Worm (Caenorhabditis elegans): ENCODE measurements around the gene inx-2.

DNA sequence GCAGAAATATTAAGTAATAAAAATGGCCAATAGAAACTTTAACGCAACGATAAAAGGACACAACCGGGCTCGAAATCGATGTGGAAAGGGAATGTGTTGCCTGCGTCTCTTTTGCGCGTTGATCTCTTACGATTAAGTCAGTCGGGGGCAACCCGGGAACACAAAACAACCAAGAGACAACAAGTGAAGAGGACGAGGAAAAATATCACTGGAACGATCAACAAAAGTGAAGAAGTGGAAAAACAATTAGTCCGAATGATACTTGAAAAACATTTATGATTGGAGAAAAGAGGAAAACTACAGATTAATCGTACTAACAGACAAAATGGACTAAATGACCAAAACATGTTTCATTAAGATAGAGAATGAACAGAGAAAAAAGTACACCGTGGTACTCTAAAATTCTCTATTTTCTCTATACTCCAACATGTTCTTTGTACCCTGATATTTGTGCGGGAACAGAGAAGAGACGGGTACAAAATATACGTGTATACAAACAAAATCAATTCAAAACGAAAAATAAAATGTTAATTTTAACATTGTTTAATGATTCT is 13.8 kb upstream of the inx-2 start, which contains the start of gene F08G12.5:
- TF ChIP-seq flt-1 (GFP tag; IDR thresholded peaks at IDR 0.05) (no peak), ztf-29 (GFP tag; IDR thresholded peaks at IDR 0.05) (no peak), cog-1 (tag; optimal IDR thresholded peaks at IDR 0.05) (no peak), ztf-23 (GFP tag; IDR thresholded peaks at IDR 0.05) (no peak), T22C8.4 (GFP tag; IDR thresholded peaks at IDR 0.05) (no peak)

Measured in whole organism, midembryonic.